Worm (Caenorhabditis elegans) whole organism, L4 larva: ENCODE measurements around the gene clec-80.
A peak's percentile ranks its signal among the peaks of the same experiment; 100 is the strongest.

Source experiments
- D1046.2 ChIP-seq: fragments of 200-800 bp; sonication (Bioruptor generic); IDR thresholded peaks from 2 replicates; pipeline ENCODE4 v1.3.6; 2022; ENCODE audit warnings: missing genetic modification characterization, missing compliant biosample characterization
- F10B5.3 ChIP-seq: sonication (generic microtip); optimal IDR thresholded peaks from 2 replicates; lab custom pipeline; 2016; ENCODE audit warnings: mild to moderate bottlenecking, missing genetic modification characterization, missing compliant biosample characterization
- T26A8.4 ChIP-seq: fragments of 200-800 bp; sonication (Bioruptor generic); IDR thresholded peaks from 2 replicates; pipeline ENCODE4 v1.3.6; 2022; ENCODE audit warnings: missing genetic modification characterization, missing compliant biosample characterization
- Y105C5A.15 ChIP-seq: fragments of 200-800 bp; sonication (Bioruptor generic); IDR thresholded peaks from 2 replicates; pipeline ENCODE4 v1.3.6; 2022; ENCODE audit warnings: missing genetic modification characterization, missing compliant biosample characterization
- Y48G9A.11 ChIP-seq: fragments of 200-800 bp; sonication (Bioruptor generic); IDR thresholded peaks from 2 replicates; pipeline ENCODE4 v1.3.6; 2022; ENCODE audit warnings: missing genetic modification reagents, missing genetic modification characterization, missing compliant biosample characterization
- Y5F2A.4 ChIP-seq: fragments of 200-800 bp; sonication (Bioruptor generic); optimal IDR thresholded peaks from 2 replicates; lab custom pipeline; 2018; ENCODE audit warnings: mild to moderate bottlenecking, missing genetic modification characterization, missing compliant biosample characterization
- Y75B8A.6 ChIP-seq: fragments of 200-800 bp; sonication (Bioruptor generic); IDR thresholded peaks from 2 replicates; pipeline ENCODE4 v1.3.6; 2022; ENCODE audit warnings: missing genetic modification reagents, missing genetic modification characterization, missing compliant biosample characterization
- ZK546.5 ChIP-seq, 2 experiments: sonication (generic microtip); optimal IDR thresholded peaks; 2 replicates each; lab custom pipeline; 2017; ENCODE audit warnings: missing biosample characterization in 2 of 2, missing genetic modification characterization in 2 of 2
- aha-1 ChIP-seq: fragments of 150-350 bp; peaks from one replicate; lab custom pipeline; 2014; ENCODE audit warnings: missing biosample characterization, missing genetic modification characterization
- aly-2 ChIP-seq: sonication (generic microtip); optimal IDR thresholded peaks from 2 replicates; lab custom pipeline; 2018; ENCODE audit warnings: missing biosample characterization, missing genetic modification characterization
- ctbp-1 ChIP-seq: fragments of 200-800 bp; sonication (Bioruptor generic); IDR thresholded peaks from 2 replicates; pipeline ENCODE4 v1.3.6; 2022; ENCODE audit warnings: missing genetic modification reagents, missing genetic modification characterization, missing compliant biosample characterization
- daf-16 ChIP-seq, 3 experiments: sonication (generic microtip); optimal IDR thresholded peaks; 2 replicates each; lab custom pipeline; 2016 to 2017; ENCODE audit warnings: missing genetic modification characterization in 3 of 3, missing genetic modification reagents in 3 of 3, mild to moderate bottlenecking in 2 of 3, missing compliant biosample characterization in 2 of 3, missing biosample characterization in 1 of 3, moderate library complexity in 1 of 3
- dmd-6 ChIP-seq: fragments of 200-800 bp; sonication (Bioruptor generic); IDR thresholded peaks from 2 replicates; pipeline ENCODE4 v1.3.6; 2022; ENCODE audit warnings: missing genetic modification reagents, missing genetic modification characterization, missing compliant biosample characterization
- dmd-8 ChIP-seq: fragments of 200-800 bp; sonication (Bioruptor generic); IDR thresholded peaks from 2 replicates; pipeline ENCODE4 v1.3.6; 2022; ENCODE audit warnings: missing genetic modification characterization, missing compliant biosample characterization
- dmd-9 ChIP-seq: fragments of 200-800 bp; sonication (Bioruptor generic); IDR thresholded peaks from 2 replicates; pipeline ENCODE4 v1.3.6; 2022; ENCODE audit warnings: missing genetic modification reagents, missing genetic modification characterization, missing compliant biosample characterization
- duxl-1 ChIP-seq: sonication (generic microtip); optimal IDR thresholded peaks from 2 replicates; lab custom pipeline; 2016; ENCODE audit warnings: mild to moderate bottlenecking, missing genetic modification characterization, moderate library complexity, missing compliant biosample characterization; ENCODE audit not compliant: poor library complexity
- dve-1 ChIP-seq: sonication (generic microtip); optimal IDR thresholded peaks from 2 replicates; lab custom pipeline; 2017; ENCODE audit warnings: antibody characterized with exemption, mild to moderate bottlenecking, missing genetic modification characterization, missing compliant biosample characterization; ENCODE audit not compliant: insufficient read depth
- egl-27 ChIP-seq: sonication (generic microtip); optimal IDR thresholded peaks from 3 replicates; lab custom pipeline; 2017; ENCODE audit warnings: missing biosample characterization, missing genetic modification reagents, missing genetic modification characterization
- egl-43 ChIP-seq: fragments of 200-800 bp; sonication (Bioruptor generic); IDR thresholded peaks from 2 replicates; pipeline ENCODE4 v1.3.6; 2022; ENCODE audit warnings: missing genetic modification reagents, missing genetic modification characterization, missing compliant biosample characterization
- fkh-10 ChIP-seq: fragments of 150-350 bp; optimal IDR thresholded peaks from 2 replicates; lab custom pipeline; 2014; ENCODE audit warnings: missing biosample characterization, missing genetic modification reagents, missing genetic modification characterization
- hlh-11 ChIP-seq: fragments of 200-800 bp; sonication (Bioruptor generic); optimal IDR thresholded peaks from 2 replicates; lab custom pipeline; 2018; ENCODE audit warnings: mild to moderate bottlenecking, missing genetic modification characterization, missing compliant biosample characterization
- hlh-30 ChIP-seq: sonication (generic microtip); optimal IDR thresholded peaks from 2 replicates; lab custom pipeline; 2017; ENCODE audit warnings: antibody characterized with exemption, mild to moderate bottlenecking, missing genetic modification characterization, missing compliant biosample characterization; ENCODE audit not compliant: insufficient read depth
- lin-1 ChIP-seq: fragments of 200-800 bp; sonication (Bioruptor generic); IDR thresholded peaks from 2 replicates; pipeline ENCODE4 v1.3.6; 2022; ENCODE audit warnings: missing genetic modification reagents, missing genetic modification characterization, missing compliant biosample characterization
- lin-13 ChIP-seq: fragments of 150-350 bp; optimal IDR thresholded peaks from 2 replicates; lab custom pipeline; 2014; ENCODE audit warnings: missing biosample characterization, missing genetic modification reagents, missing genetic modification characterization
- lsy-2 ChIP-seq, 2 experiments: fragments of 150-350 bp in 1 of 2; sonication (generic microtip) in 1 of 2; optimal IDR thresholded peaks; 2 replicates each; lab custom pipeline; 2014 to 2017; ENCODE audit warnings: missing biosample characterization in 2 of 2, missing genetic modification characterization in 2 of 2
- madf-9 ChIP-seq: fragments of 200-800 bp; sonication (Bioruptor generic); conservative IDR thresholded peaks from 2 replicates; pipeline ENCODE4 v1.3.6; 2022; ENCODE audit warnings: missing genetic modification reagents, missing genetic modification characterization, missing compliant biosample characterization
- mes-2 ChIP-seq: sonication (generic microtip); optimal IDR thresholded peaks from 2 replicates; lab custom pipeline; 2016; ENCODE audit warnings: missing genotype, mild to moderate bottlenecking, missing genetic modification characterization, missing compliant biosample characterization; ENCODE audit not compliant: poor library complexity, severe bottlenecking
- mxl-3 ChIP-seq: fragments of 200-800 bp; sonication (Bioruptor generic); optimal IDR thresholded peaks from 2 replicates; lab custom pipeline; 2018; ENCODE audit warnings: mild to moderate bottlenecking, missing genetic modification characterization, missing compliant biosample characterization
- nhr-102 ChIP-seq: sonication (generic microtip); optimal IDR thresholded peaks from 2 replicates; lab custom pipeline; 2016; ENCODE audit warnings: mild to moderate bottlenecking, missing genetic modification characterization, moderate library complexity, missing compliant biosample characterization
- nhr-11 ChIP-seq: fragments of 150-350 bp; optimal IDR thresholded peaks from 2 replicates; lab custom pipeline; 2014; ENCODE audit warnings: missing biosample characterization, missing genetic modification characterization
- nhr-237 ChIP-seq: sonication (generic microtip); optimal IDR thresholded peaks from 2 replicates; lab custom pipeline; 2017; ENCODE audit warnings: missing biosample characterization, missing genetic modification characterization
- nhr-28 ChIP-seq: fragments of 150-350 bp; optimal IDR thresholded peaks from 2 replicates; lab custom pipeline; 2014; ENCODE audit warnings: missing biosample characterization, missing genetic modification characterization
- nhr-41 ChIP-seq: fragments of 200-800 bp; sonication (Bioruptor generic); IDR thresholded peaks from 2 replicates; pipeline ENCODE4 v1.3.6; 2022; ENCODE audit warnings: missing genetic modification reagents, missing genetic modification characterization, missing compliant biosample characterization
- nhr-6 ChIP-seq: fragments of 150-350 bp; optimal IDR thresholded peaks from 2 replicates; lab custom pipeline; 2014; ENCODE audit warnings: missing biosample characterization, missing genetic modification characterization
- nhr-76 ChIP-seq: fragments of 150-350 bp; optimal IDR thresholded peaks from 2 replicates; lab custom pipeline; 2014; ENCODE audit warnings: missing biosample characterization, missing genetic modification characterization
- nhr-77 ChIP-seq: fragments of 150-350 bp; optimal IDR thresholded peaks from 2 replicates; lab custom pipeline; 2014; ENCODE audit warnings: missing biosample characterization, missing genetic modification characterization
- pha-4 ChIP-seq, 2 experiments: fragments of 150-350 bp in 1 of 2; fragments of 200-800 bp in 1 of 2; sonication (Bioruptor generic) in 1 of 2; IDR thresholded peaks in 1 of 2; optimal IDR thresholded peaks in 1 of 2; 2 replicates each; pipeline versions ENCODE4 v1.3.6 to Lab custom; 2014 to 2022; ENCODE audit warnings: missing genetic modification characterization in 2 of 2, missing genetic modification reagents in 2 of 2, missing biosample characterization in 1 of 2, missing compliant biosample characterization in 1 of 2
- php-3 ChIP-seq: fragments of 200-800 bp; sonication (Bioruptor generic); IDR thresholded peaks from 2 replicates; pipeline ENCODE4 v1.3.6; 2022; ENCODE audit warnings: missing genetic modification reagents, missing genetic modification characterization, missing compliant biosample characterization
- pqm-1 ChIP-seq: sonication (generic microtip); optimal IDR thresholded peaks from 2 replicates; lab custom pipeline; 2017; ENCODE audit warnings: missing biosample characterization, missing genetic modification characterization
- saeg-2 ChIP-seq: fragments of 200-800 bp; sonication (Bioruptor generic); IDR thresholded peaks from 2 replicates; pipeline ENCODE4 v1.3.6; 2022; ENCODE audit warnings: missing genetic modification reagents, missing genetic modification characterization, missing compliant biosample characterization
- set-16 ChIP-seq: fragments of 200-800 bp; sonication (Bioruptor generic); IDR thresholded peaks from 2 replicates; pipeline ENCODE4 v1.3.6; 2022; ENCODE audit warnings: missing genetic modification reagents, missing genetic modification characterization, missing compliant biosample characterization
- skn-1 ChIP-seq: fragments of 150-350 bp; optimal IDR thresholded peaks from 2 replicates; lab custom pipeline; 2014; ENCODE audit warnings: missing biosample characterization, missing genetic modification characterization
- snpc-1.2 ChIP-seq: fragments of 200-800 bp; sonication (Bioruptor generic); IDR thresholded peaks from 2 replicates; pipeline ENCODE4 v1.3.6; 2022; ENCODE audit warnings: missing genetic modification reagents, missing genetic modification characterization, missing compliant biosample characterization
- tra-1 ChIP-seq: fragments of 200-800 bp; sonication (Bioruptor generic); IDR thresholded peaks from 2 replicates; pipeline ENCODE4 v1.3.6; 2022; ENCODE audit warnings: missing genetic modification reagents, missing genetic modification characterization, missing compliant biosample characterization
- unc-130 ChIP-seq: sonication (generic microtip); optimal IDR thresholded peaks from 2 replicates; lab custom pipeline; 2016; ENCODE audit warnings: missing genetic modification reagents, missing genetic modification characterization, missing compliant biosample characterization
- unc-39 ChIP-seq: sonication (generic microtip); optimal IDR thresholded peaks from 2 replicates; lab custom pipeline; 2017; ENCODE audit warnings: missing biosample characterization, missing genetic modification characterization
- vab-7 ChIP-seq: fragments of 200-800 bp; sonication (Bioruptor generic); IDR thresholded peaks from 2 replicates; pipeline ENCODE4 v1.3.6; 2022; ENCODE audit warnings: missing genetic modification reagents, missing genetic modification characterization, missing compliant biosample characterization
- zfp-3 ChIP-seq: fragments of 200-800 bp; sonication (Bioruptor generic); conservative IDR thresholded peaks from 2 replicates; pipeline ENCODE4 v1.3.6; 2022; ENCODE audit warnings: missing genetic modification reagents, missing genetic modification characterization, missing compliant biosample characterization
- zip-2 ChIP-seq: fragments of 150-350 bp; optimal IDR thresholded peaks from 2 replicates; lab custom pipeline; 2014; ENCODE audit warnings: missing biosample characterization, missing genetic modification characterization

clec-80 gene

ce11 chrIV:2805525-2805924, 18.0 kb upstream of the clec-80 start, which contains the start of gene Y54G2A.45 (continued):
- peak; percentile 3 for TF ChIP-seq nhr-6 (tag; lab: Kevin White, UChicago)
- peak; percentile 55 for TF ChIP-seq nhr-11
- TF ChIP-seq T26A8.4 (GFP tag; lab: Robert Waterston, UW) = peak; percentile 60
- TF ChIP-seq egl-27 (tag; lab: Kevin White, UChicago) = no peak
- no peak for TF ChIP-seq aly-2 (tag; lab: Kevin White, UChicago)
- TF ChIP-seq F10B5.3 (tag; lab: Kevin White, UChicago) = peak; percentile 58
- TF ChIP-seq ZK546.5 (tag; optimal IDR thresholded peaks at IDR 0.05; lab: Kevin White, UChicago) = no peak
- peak; percentile 89 for TF ChIP-seq nhr-28 (tag; lab: Kevin White, UChicago)
- peak; percentile 57; the same call in 1 of the 2 replicates for TF ChIP-seq Y75B8A.6 (GFP tag; lab: Robert Waterston, UW)
- TF ChIP-seq nhr-41 (GFP tag; lab: Robert Waterston, UW) = peak; percentile 52; the same call in 1 of the 2 replicates
- no peak for TF ChIP-seq lin-1
- TF ChIP-seq mes-2 (tag; lab: Kevin White, UChicago) = peak; percentile 77
- TF ChIP-seq saeg-2 = peak; percentile 74; the same call in 1 of the 2 replicates
- TF ChIP-seq unc-130 (GFP tag; lab: Kevin White, UChicago) = peak; percentile 65
- peak; percentile 91 for TF ChIP-seq hlh-30
- TF ChIP-seq Y48G9A.11 (GFP tag; lab: Robert Waterston, UW) = peak; percentile 77
- peak; percentile 90 for TF ChIP-seq pqm-1 (tag; lab: Kevin White, UChicago)
- no peak for TF ChIP-seq nhr-237 (tag; lab: Kevin White, UChicago)
- TF ChIP-seq duxl-1 = peak; percentile 38
- peak in 1 of 2 experiments; percentile 69 for TF ChIP-seq lsy-2 (tag; optimal IDR thresholded peaks at IDR 0.05; lab: Kevin White, UChicago)
- TF ChIP-seq egl-43 (GFP tag; lab: Robert Waterston, UW) = peak; percentile 82
- no peak for TF ChIP-seq skn-1 (tag; lab: Kevin White, UChicago)
- TF ChIP-seq madf-9 (GFP tag; lab: Robert Waterston, UW) = peak; percentile 89
- TF ChIP-seq ctbp-1 (GFP tag; lab: Robert Waterston, UW) = peak; percentile 74; the same call in 1 of the 2 replicates
- peak; percentile 88 for TF ChIP-seq D1046.2 (GFP tag; lab: Robert Waterston, UW)
- TF ChIP-seq aha-1 = peak; percentile 70
- peak; percentile 80 for TF ChIP-seq pha-4 (GFP tag; IDR thresholded peaks at IDR 0.05; lab: Robert Waterston, UW)
- TF ChIP-seq pha-4 (tag; optimal IDR thresholded peaks at IDR 0.05; lab: Kevin White, UChicago) = no peak
- peak; percentile 72; the same call in 1 of the 2 replicates for TF ChIP-seq dmd-9
- peak; percentile 88 for TF ChIP-seq dve-1 (tag; lab: Kevin White, UChicago)
- no peak for TF ChIP-seq unc-39 (tag; lab: Kevin White, UChicago)
- TF ChIP-seq zip-2 (tag; lab: Kevin White, UChicago) = peak; percentile 65
- peak; percentile 77 for TF ChIP-seq mxl-3 (GFP tag; lab: Kevin White, UChicago)
- TF ChIP-seq Y5F2A.4 (GFP tag; lab: Kevin White, UChicago) = no peak
- TF ChIP-seq snpc-1.2 (GFP tag; lab: Robert Waterston, UW) = peak; percentile 78
- peak; percentile 83 for TF ChIP-seq nhr-102 (tag; lab: Kevin White, UChicago)
- no peak for TF ChIP-seq nhr-76 (tag; lab: Kevin White, UChicago)
- TF ChIP-seq lin-13 (GFP tag; lab: Kevin White, UChicago) = peak; percentile 87
- TF ChIP-seq hlh-11 (tag; lab: Kevin White, UChicago) = peak; percentile 85
- no peak for TF ChIP-seq Y105C5A.15 (GFP tag; lab: Robert Waterston, UW)
- peak; percentile 15 for TF ChIP-seq nhr-77 (tag; lab: Kevin White, UChicago)

- 0 out of 2 replicates have a peak, but pooled peaks have one; percentile 53 for TF ChIP-seq dmd-8
- no peak for TF ChIP-seq zfp-3 (GFP tag; lab: Robert Waterston, UW)
- TF ChIP-seq vab-7 (GFP tag; lab: Robert Waterston, UW) = peak; percentile 67; the same call in 1 of the 2 replicates
- 0 out of 2 replicates have a peak, but pooled peaks have one; percentile 34 for TF ChIP-seq D1046.2 (GFP tag; lab: Robert Waterston, UW)
- TF ChIP-seq tra-1 = peak; percentile 67; the same call in 1 of the 2 replicates
- TF ChIP-seq daf-16 (GFP tag; optimal IDR thresholded peaks at IDR 0.05; lab: Kevin White, UChicago) = peak in 1 of 2 experiments; percentile 5
- TF ChIP-seq daf-16 (tag; optimal IDR thresholded peaks at IDR 0.05; lab: Kevin White, UChicago) = peak; percentile 18
- no peak for TF ChIP-seq dmd-6
- TF ChIP-seq php-3 (GFP tag; lab: Robert Waterston, UW) = 0 out of 2 replicates have a peak, but pooled peaks have one; percentile 25
- peak; percentile 6 for TF ChIP-seq mxl-3 (GFP tag; lab: Kevin White, UChicago)
- no peak for TF ChIP-seq fkh-10 (GFP tag; lab: Kevin White, UChicago)
- no peak for TF ChIP-seq nhr-237 (tag; lab: Kevin White, UChicago)
- TF ChIP-seq pha-4 (GFP tag; IDR thresholded peaks at IDR 0.05; lab: Robert Waterston, UW) = 0 out of 2 replicates have a peak, but pooled peaks have one; percentile 18
- TF ChIP-seq pha-4 (tag; optimal IDR thresholded peaks at IDR 0.05; lab: Kevin White, UChicago) = no peak
- peak; percentile 41 for TF ChIP-seq set-16 (GFP tag; lab: Robert Waterston, UW)
These were observed 15.4 kb upstream of the clec-80 start for ce11 chrIV:2808154-2808553.
